Fruit fly (Drosophila melanogaster): Measurements from ENCODE around the gene Ack.
A peak's percentile ranks its signal among the peaks of the same experiment; 100 is the strongest.

The Ack gene

DNA sequence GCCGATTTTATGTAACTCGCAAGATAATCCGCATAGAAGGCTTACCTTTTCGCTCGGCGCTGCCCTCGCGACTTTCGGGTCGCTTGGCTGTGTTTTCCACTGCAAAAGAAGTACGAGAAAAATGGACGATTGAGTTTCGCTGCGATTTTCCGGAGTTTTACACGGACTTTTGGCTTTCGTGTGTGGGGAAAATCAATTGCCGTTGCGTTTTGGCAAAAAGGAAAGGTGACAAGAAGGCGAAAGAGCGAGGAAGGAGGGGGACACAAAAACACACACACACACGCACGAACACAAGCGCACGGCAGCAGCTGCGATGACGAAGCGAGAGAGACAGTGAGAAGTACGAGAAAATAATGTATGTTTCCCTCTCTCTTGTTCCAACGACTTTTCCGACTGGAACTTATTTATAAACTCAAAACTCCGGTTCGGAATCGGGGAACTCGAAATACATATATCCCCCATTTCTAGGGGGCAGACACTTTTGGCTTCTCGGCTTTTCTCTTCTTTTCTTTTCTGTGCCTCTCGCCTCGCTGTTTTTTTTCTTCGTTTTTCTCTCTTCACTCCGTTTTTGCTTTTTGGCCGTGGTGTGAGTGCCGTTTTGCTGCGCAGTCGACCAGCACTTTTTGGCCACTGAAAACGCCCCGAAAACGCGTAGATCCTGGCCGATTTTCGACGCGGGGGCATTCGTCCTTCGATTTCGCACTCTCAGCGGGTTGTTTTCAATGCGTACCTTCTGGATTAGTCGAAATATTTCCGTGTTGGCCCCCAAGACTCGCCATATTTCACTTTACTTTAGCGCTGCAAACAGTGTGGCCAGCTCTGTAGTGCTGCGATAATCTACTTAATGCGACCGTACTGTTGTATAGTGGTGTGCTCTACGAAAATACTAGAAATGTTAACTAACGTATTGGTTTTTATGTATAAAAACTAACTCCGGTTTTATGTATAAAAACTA, 26.0 kb downstream of the Ack start, which contains the start of gene ens (continued):
- TF ChIP-seq CG12659 (GFP tag; optimal IDR thresholded peaks at IDR 0.05) (peak; percentile 56), CG17385 (GFP tag; optimal IDR thresholded peaks at IDR 0.05) (peak; percentile 20), HmgZ (tag; optimal IDR thresholded peaks at IDR 0.05) (peak; percentile 6), Sry-β (GFP tag; optimal IDR thresholded peaks at IDR 0.05) (no peak), Taf1 (GFP tag; IDR thresholded peaks at IDR 0.05) (no peak)

DNA sequence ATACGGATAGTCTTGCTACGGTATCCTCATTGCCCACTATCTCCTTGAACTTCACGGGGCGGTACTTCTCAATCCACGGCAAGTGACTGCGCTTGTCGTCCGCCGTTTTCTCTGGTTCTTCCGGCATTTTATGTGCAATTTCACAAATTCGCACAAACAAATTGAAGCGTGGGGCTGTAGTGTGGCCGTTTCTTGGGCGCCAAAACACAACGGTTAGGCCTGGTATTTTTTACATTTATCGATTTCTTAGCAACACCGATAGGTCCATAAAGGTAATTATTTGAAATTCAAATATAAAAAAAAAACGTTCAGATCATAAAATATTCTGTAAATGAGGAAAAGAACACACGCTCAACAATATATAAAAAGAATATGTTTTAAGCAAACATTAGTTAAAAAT, 27.9 kb downstream of the Ack start, which contains the start of gene RfC4:
RfC4 (minus strand) TSS at position 182 of the 400 bp plus-strand sequence.
- TF ChIP-seq MBD-R2 (GFP tag; IDR thresholded peaks at IDR 0.05) (peak; percentile 46; the same call in 1 of the 2 replicates), CG1603 (tag; optimal IDR thresholded peaks at IDR 0.05) (peak; percentile 32), CG16813 (GFP tag; IDR thresholded peaks at IDR 0.05; ENCODE audit: partially characterized antibody) (peak; percentile 42; the same call in 1 of the 3 replicates), BEAF-32 (GFP tag; optimal IDR thresholded peaks at IDR 0.05) (peak; percentile 50), Scr (GFP tag; IDR thresholded peaks at IDR 0.05; ENCODE audit: partially characterized antibody) (peak; percentile 44; the same call in 1 of the 2 replicates), Opbp (GFP tag; IDR thresholded peaks at IDR 0.05; ENCODE audit: partially characterized antibody) (peak; percentile 23; the same call in 2 of the 3 replicates), CG2116 (GFP tag; optimal IDR thresholded peaks at IDR 0.05) (peak; percentile 58), MESR4 (GFP tag; optimal IDR thresholded peaks at IDR 0.05) (peak; percentile 27), YL-1 (GFP tag; optimal IDR thresholded peaks at IDR 0.05) (peak; percentile 5), CG13287 (GFP tag; IDR thresholded peaks at IDR 0.05; ENCODE audit: partially characterized antibody) (peak; percentile 36; the same call in 1 of the 2 replicates), Bgb (GFP tag; IDR thresholded peaks at IDR 0.05; ENCODE audit: partially characterized antibody) (0 out of 2 replicates have a peak, but pooled peaks have one; percentile 10), ham (GFP tag; IDR thresholded peaks at IDR 0.05) (no peak), CG17361 (GFP tag; IDR thresholded peaks at IDR 0.05) (0 out of 3 replicates have a peak, but pooled peaks have one; percentile 18), HmgZ (tag; optimal IDR thresholded peaks at IDR 0.05) (peak; percentile 35), dm (GFP tag; optimal IDR thresholded peaks at IDR 0.05) (peak; percentile 18), Med (GFP tag) (peak; percentile 53), gfzf (GFP tag; optimal IDR thresholded peaks at IDR 0.05) (peak; percentile 69), HLH4C (GFP tag; IDR thresholded peaks at IDR 0.05; ENCODE audit: partially characterized antibody) (peak; percentile 41), CG9797 (GFP tag; optimal IDR thresholded peaks at IDR 0.05) (peak; percentile 72), Dp (GFP tag; optimal IDR thresholded peaks at IDR 0.05) (peak; percentile 88), Dref (GFP tag; IDR thresholded peaks at IDR 0.05) (peak; percentile 78), CG2199 (GFP tag; IDR thresholded peaks at IDR 0.05) (no peak), unc-4 (GFP tag; IDR thresholded peaks at IDR 0.05; ENCODE audit: partially characterized antibody) (peak; percentile 31), CG4282 (GFP tag; optimal IDR thresholded peaks at IDR 0.05) (no peak), CG9437 (GFP tag; optimal IDR thresholded peaks at IDR 0.05) (no peak), E2f2 (GFP tag; IDR thresholded peaks at IDR 0.05) (peak; percentile 89), h (optimal IDR thresholded peaks at IDR 0.05) (no peak), CG31388 (GFP tag; optimal IDR thresholded peaks at IDR 0.05) (no peak), CG15514 (GFP tag; optimal IDR thresholded peaks at IDR 0.05) (peak; percentile 21), Sry-δ (GFP tag; optimal IDR thresholded peaks at IDR 0.05) (peak; percentile 22), nmo (GFP tag; optimal IDR thresholded peaks at IDR 0.05) (no peak), pzg (GFP tag; optimal IDR thresholded peaks at IDR 0.05) (peak; percentile 63), HmgD (GFP tag; optimal IDR thresholded peaks at IDR 0.05) (peak; percentile 29), stwl (tag; optimal IDR thresholded peaks at IDR 0.05) (peak; percentile 22), CG6791 (GFP tag; IDR thresholded peaks at IDR 0.05; ENCODE audit: partially characterized antibody) (0 out of 3 replicates have a peak, but pooled peaks have one; percentile 2), CG14710 (tag; optimal IDR thresholded peaks at IDR 0.05) (peak; percentile 6), CG15601 (tag; optimal IDR thresholded peaks at IDR 0.05) (peak; percentile 2), CG2202 (tag; optimal IDR thresholded peaks at IDR 0.05) (no peak), Myb (GFP tag; optimal IDR thresholded peaks at IDR 0.05) (peak; percentile 93), Sin3A (optimal IDR thresholded peaks at IDR 0.05) (peak; percentile 35), trem (tag; optimal IDR thresholded peaks at IDR 0.05) (peak; percentile 28)

All from whole organism, embryonic.